Fruit fly (Drosophila melanogaster) whole organism, embryonic: Measurements from ENCODE around the gene Cip4.

ENCODE experiments used
- Blimp-1 ChIP-seq: fragments of 200-800 bp; sonication (Bioruptor generic); optimal IDR thresholded peaks from 3 replicates; lab custom pipeline; 2018; ENCODE audit warnings: missing biosample characterization, missing genetic modification characterization, mild to moderate bottlenecking, moderate library complexity, missing genetic modification reagents
- CG10209 ChIP-seq: fragments of 200-800 bp; sonication (Bioruptor generic); optimal IDR thresholded peaks from 3 replicates; lab custom pipeline; 2017; ENCODE audit warnings: missing biosample characterization, mild to moderate bottlenecking, missing genetic modification characterization, missing genetic modification reagents
- CG10959 ChIP-seq: fragments of 200-800 bp; sonication (Bioruptor generic); IDR thresholded peaks from 2 replicates; pipeline ENCODE4 v1.3.6; 2022; ENCODE audit warnings: missing biosample characterization, missing genetic modification characterization
- CG11456 ChIP-seq: fragments of 200-800 bp; sonication (Bioruptor generic); IDR thresholded peaks from 3 replicates; pipeline ENCODE4 v1.3.6; 2022; ENCODE audit warnings: missing biosample characterization, missing genetic modification characterization
- CG11696 ChIP-seq: fragments of 200-800 bp; sonication (Bioruptor generic); IDR thresholded peaks from 2 replicates; pipeline ENCODE4 v1.3.6; 2022; ENCODE audit warnings: missing biosample characterization, missing genetic modification characterization
- CG1233 ChIP-seq: fragments of 200-800 bp; sonication (Bioruptor generic); optimal IDR thresholded peaks from 4 replicates; lab custom pipeline; 2018; ENCODE audit warnings: missing biosample characterization, mild to moderate bottlenecking, missing genetic modification characterization
- CG14014 ChIP-seq: fragments of 200-800 bp; sonication (Bioruptor generic); IDR thresholded peaks from 2 replicates; pipeline ENCODE4 v1.3.6; 2022; ENCODE audit warnings: missing biosample characterization, missing genetic modification characterization
- CG14441 ChIP-seq: fragments of 200-800 bp; sonication (Bioruptor generic); IDR thresholded peaks from 2 replicates; pipeline ENCODE4 v1.3.6; 2022; ENCODE audit warnings: missing biosample characterization, missing genetic modification characterization
- CG17186 ChIP-seq: fragments of 200-800 bp; sonication (Bioruptor generic); optimal IDR thresholded peaks from 3 replicates; lab custom pipeline; 2017; ENCODE audit warnings: missing biosample characterization, missing genetic modification reagents, missing genetic modification characterization
- CG17802 ChIP-seq: fragments of 200-800 bp; sonication (Bioruptor generic); optimal IDR thresholded peaks from 2 replicates; lab custom pipeline; 2018; ENCODE audit warnings: missing biosample characterization, mild to moderate bottlenecking, missing genetic modification characterization, moderate library complexity
- CG3281 ChIP-seq: fragments of 200-800 bp; sonication (Bioruptor generic); optimal IDR thresholded peaks from 3 replicates; lab custom pipeline; 2017; ENCODE audit warnings: missing biosample characterization, mild to moderate bottlenecking, missing genetic modification characterization
- CG34224 ChIP-seq: fragments of 200-800 bp; sonication (Bioruptor generic); IDR thresholded peaks from 3 replicates; pipeline ENCODE4 v1.3.6; 2022; ENCODE audit warnings: missing biosample characterization, missing genetic modification characterization; ENCODE audit not compliant: partially characterized antibody
- CG3838 ChIP-seq: fragments of 200-800 bp; sonication (Bioruptor generic); optimal IDR thresholded peaks from 3 replicates; lab custom pipeline; 2016; ENCODE audit warnings: missing biosample characterization, missing genetic modification characterization
- CG3847 ChIP-seq: fragments of 200-800 bp; sonication (Bioruptor generic); IDR thresholded peaks from 2 replicates; pipeline ENCODE4 v1.3.6; 2022; ENCODE audit warnings: missing biosample characterization, missing genetic modification characterization
- CG6791 ChIP-seq: fragments of 200-800 bp; sonication (Bioruptor generic); IDR thresholded peaks from 3 replicates; pipeline ENCODE4 v1.3.6; 2022; ENCODE audit warnings: missing biosample characterization, missing genetic modification characterization; ENCODE audit not compliant: partially characterized antibody
- CG6854 ChIP-seq: fragments of 200-800 bp; sonication (Bioruptor generic); optimal IDR thresholded peaks from 3 replicates; lab custom pipeline; 2017; ENCODE audit warnings: missing biosample characterization, mild to moderate bottlenecking, missing genetic modification characterization
- CG7928 ChIP-seq: fragments of 200-800 bp; sonication (Bioruptor generic); optimal IDR thresholded peaks from 2 replicates; lab custom pipeline; 2017; ENCODE audit warnings: missing biosample characterization, mild to moderate bottlenecking, missing genetic modification characterization
- CG9797 ChIP-seq: fragments of 200-800 bp; sonication (Bioruptor generic); optimal IDR thresholded peaks from 3 replicates; lab custom pipeline; 2018; ENCODE audit warnings: missing biosample characterization, mild to moderate bottlenecking, missing genetic modification characterization
- CG9817 ChIP-seq: fragments of 200-800 bp; sonication (Bioruptor generic); optimal IDR thresholded peaks from 2 replicates; lab custom pipeline; 2018; ENCODE audit warnings: missing biosample characterization, mild to moderate bottlenecking, missing genetic modification characterization, moderate library complexity
- CG9876 ChIP-seq: fragments of 200-800 bp; sonication (Bioruptor generic); optimal IDR thresholded peaks from 2 replicates; lab custom pipeline; 2016; ENCODE audit warnings: missing biosample characterization, missing genetic modification characterization
- Eip74EF ChIP-seq, 2 experiments: fragments of 200-800 bp in 1 of 2; fragments of >200 bp in 1 of 2; sonication (Bioruptor generic) in 1 of 2; optimal IDR thresholded peaks; 2 replicates each; lab custom pipeline; 2017 to 2019; ENCODE audit warnings: missing biosample characterization in 2 of 2, missing genetic modification characterization in 2 of 2, mild to moderate bottlenecking in 1 of 2, moderate library complexity in 1 of 2
- Ets97D ChIP-seq: fragments of 200-800 bp; sonication (Bioruptor generic); optimal IDR thresholded peaks from 3 replicates; lab custom pipeline; 2016; ENCODE audit warnings: missing biosample characterization, missing genetic modification characterization
- HLH54F ChIP-seq: fragments of 200-800 bp; sonication (Bioruptor generic); optimal IDR thresholded peaks from 3 replicates; lab custom pipeline; 2016; ENCODE audit warnings: missing biosample characterization, missing genetic modification characterization
- Hey ChIP-seq: fragments of 200-800 bp; sonication (Bioruptor generic); optimal IDR thresholded peaks from 3 replicates; lab custom pipeline; 2018; ENCODE audit warnings: missing biosample characterization, mild to moderate bottlenecking, missing genetic modification characterization
- Hr3 ChIP-seq: fragments of 200-800 bp; sonication (Bioruptor generic); optimal IDR thresholded peaks from 3 replicates; lab custom pipeline; 2016; ENCODE audit warnings: missing biosample characterization, missing genetic modification characterization
- Hr39 ChIP-seq: fragments of >200 bp; optimal IDR thresholded peaks from 2 replicates; lab custom pipeline; 2017
- Jarid2 ChIP-seq: fragments of 200-800 bp; sonication (Bioruptor generic); optimal IDR thresholded peaks from 3 replicates; lab custom pipeline; 2017; ENCODE audit warnings: mild to moderate bottlenecking, missing biosample characterization, missing genetic modification reagents, missing genetic modification characterization
- MTF-1 ChIP-seq: fragments of 200-800 bp; sonication (Bioruptor generic); optimal IDR thresholded peaks from 2 replicates; lab custom pipeline; 2018; ENCODE audit warnings: missing biosample characterization, mild to moderate bottlenecking, missing genetic modification characterization, borderline replicate concordance
- Opbp ChIP-seq: fragments of 200-800 bp; sonication (Bioruptor generic); IDR thresholded peaks from 3 replicates; pipeline ENCODE4 v1.3.6; 2022; ENCODE audit warnings: missing biosample characterization, missing genetic modification characterization; ENCODE audit not compliant: partially characterized antibody
- Optix ChIP-seq: fragments of 200-800 bp; sonication (Bioruptor generic); IDR thresholded peaks from 3 replicates; pipeline ENCODE4 v1.3.6; 2022; ENCODE audit warnings: missing biosample characterization, missing genetic modification characterization
- Ravus ChIP-seq: fragments of 200-800 bp; sonication (Bioruptor generic); IDR thresholded peaks from 2 replicates; pipeline ENCODE4 v1.3.6; 2022; ENCODE audit warnings: missing biosample characterization, missing genetic modification characterization
- Rfx ChIP-seq: fragments of 200-800 bp; sonication (Bioruptor generic); IDR thresholded peaks from 2 replicates; pipeline ENCODE4 v1.3.6; 2022; ENCODE audit warnings: missing biosample characterization, missing genetic modification characterization
- Sox100B ChIP-seq: fragments of 200-800 bp; sonication (Bioruptor generic); optimal IDR thresholded peaks from 3 replicates; lab custom pipeline; 2018; ENCODE audit warnings: missing biosample characterization, mild to moderate bottlenecking, missing genetic modification characterization
- ac ChIP-seq: fragments of 200-800 bp; sonication (Bioruptor generic); optimal IDR thresholded peaks from 3 replicates; lab custom pipeline; 2017; ENCODE audit warnings: missing biosample characterization, mild to moderate bottlenecking, missing genetic modification characterization
- ara ChIP-seq: fragments of 200-800 bp; sonication (Bioruptor generic); IDR thresholded peaks from 2 replicates; pipeline ENCODE4 v1.3.6; 2022; ENCODE audit warnings: missing biosample characterization, missing genetic modification characterization
- br ChIP-seq: fragments of >200 bp; optimal IDR thresholded peaks from 2 replicates; lab custom pipeline; 2017
- cad ChIP-seq: fragments of >200 bp; optimal IDR thresholded peaks from 2 replicates; lab custom pipeline; 2017; ENCODE audit warnings: missing biosample characterization, missing genetic modification characterization
- dan ChIP-seq: fragments of 200-800 bp; sonication (Bioruptor generic); IDR thresholded peaks from 2 replicates; pipeline ENCODE4 v1.3.6; 2022; ENCODE audit warnings: missing biosample characterization, missing genetic modification characterization
- fd3F ChIP-seq: fragments of 200-800 bp; sonication (Bioruptor generic); optimal IDR thresholded peaks from 2 replicates; lab custom pipeline; 2018; ENCODE audit warnings: missing biosample characterization, mild to moderate bottlenecking, missing genetic modification characterization, moderate library complexity
- gt ChIP-seq: fragments of 200-800 bp; sonication (Bioruptor generic); IDR thresholded peaks from 2 replicates; pipeline ENCODE4 v1.3.6; 2022; ENCODE audit warnings: missing biosample characterization, missing genetic modification characterization
- knrl ChIP-seq: fragments of 200-800 bp; sonication (Bioruptor generic); IDR thresholded peaks from 3 replicates; pipeline ENCODE4 v1.3.6; 2022; ENCODE audit warnings: missing biosample characterization, missing genetic modification characterization; ENCODE audit not compliant: partially characterized antibody
- lov ChIP-seq, 2 experiments: fragments of 200-800 bp in 1 of 2; fragments of >200 bp in 1 of 2; sonication (Bioruptor generic) in 1 of 2; IDR thresholded peaks in 1 of 2; optimal IDR thresholded peaks in 1 of 2; 2 replicates in 1 of 2; 3 replicates in 1 of 2; pipeline versions ENCODE4 v1.3.6 to Lab custom; 2017 to 2022; ENCODE audit warnings: missing biosample characterization in 1 of 2, missing genetic modification characterization in 1 of 2
- prd ChIP-seq, 3 experiments: fragments of >200 bp in 2 of 3; fragments of 200-800 bp in 1 of 3; sonication (Bioruptor generic) in 1 of 3; optimal IDR thresholded peaks in 2 of 3; IDR thresholded peaks in 1 of 3; 2 replicates in 2 of 3; 3 replicates in 1 of 3; pipeline versions ENCODE4 v1.3.6 to Lab custom; 2017 to 2022; ENCODE audit warnings: missing biosample characterization in 1 of 3, missing genetic modification characterization in 1 of 3
- rib ChIP-seq: fragments of 200-800 bp; sonication (Bioruptor generic); IDR thresholded peaks from 2 replicates; pipeline ENCODE4 v1.3.6; 2022; ENCODE audit warnings: missing biosample characterization, missing genetic modification characterization
- row ChIP-seq: fragments of 200-800 bp; sonication (Bioruptor generic); IDR thresholded peaks from 3 replicates; pipeline ENCODE4 v1.3.6; 2022; ENCODE audit warnings: missing biosample characterization, missing genetic modification characterization
- sisA ChIP-seq: fragments of 200-800 bp; sonication (Bioruptor generic); IDR thresholded peaks from 2 replicates; pipeline ENCODE4 v1.3.6; 2022; ENCODE audit warnings: missing biosample characterization, missing genetic modification characterization
- unpg ChIP-seq: fragments of 200-800 bp; sonication (Bioruptor generic); optimal IDR thresholded peaks from 3 replicates; lab custom pipeline; 2018; ENCODE audit warnings: missing biosample characterization, mild to moderate bottlenecking, missing genetic modification characterization, moderate library complexity

The Cip4 gene

DNA sequence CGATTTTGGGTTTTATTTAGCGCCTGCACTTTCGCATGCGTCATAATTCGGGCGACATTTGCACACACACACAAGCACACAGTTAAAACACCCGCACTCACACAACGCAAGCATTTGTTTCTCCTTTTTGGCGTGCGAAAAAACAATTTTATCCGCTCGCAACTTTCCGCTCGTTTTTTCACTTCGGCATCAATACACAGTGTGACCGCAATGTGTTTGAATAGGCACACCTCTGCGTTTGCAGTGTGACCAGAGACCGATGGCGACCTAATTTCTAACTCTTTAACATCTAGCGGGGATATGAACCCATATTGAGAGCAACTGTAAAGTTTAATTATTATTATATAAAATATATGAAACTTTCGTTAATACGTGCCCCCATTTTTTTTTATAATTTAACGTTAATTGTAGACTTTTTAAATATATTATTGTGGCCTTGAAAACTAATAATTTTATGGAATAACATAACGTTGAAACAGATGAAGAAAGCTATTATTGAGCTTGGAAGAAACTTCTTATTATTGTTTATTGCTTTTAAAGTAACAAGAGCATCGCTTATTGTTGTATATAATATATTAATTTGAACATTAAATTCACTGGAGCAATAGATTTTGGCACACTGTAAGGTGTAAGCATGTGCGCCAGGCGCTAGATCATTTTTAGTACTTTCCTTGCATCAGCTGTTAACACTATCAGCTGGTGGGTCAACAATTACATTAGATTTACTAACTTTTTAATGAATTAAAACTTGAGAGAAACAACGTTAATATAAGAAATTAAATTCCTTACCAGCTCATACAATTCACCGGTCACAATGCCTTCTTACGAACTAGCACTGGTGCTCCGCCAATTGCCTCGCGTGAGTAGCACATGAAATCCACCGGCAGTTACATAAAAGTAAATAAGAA lies at the start of gene Cip4, which contains the start of gene mRpS6 (continued):
- TF ChIP-seq row (GFP tag; lab: Robert Waterston, UW) (peak; percentile 89), CG9797 (GFP tag; lab: Kevin White, UChicago) (peak; percentile 79), ac (GFP tag; lab: Kevin White, UChicago) (peak; percentile 28), Jarid2 (GFP tag; lab: Kevin White, UChicago) (peak; percentile 90), CG3281 (GFP tag; lab: Kevin White, UChicago) (peak; percentile 6), Rfx (peak; percentile 83), CG3847 (GFP tag; lab: Robert Waterston, UW) (peak; percentile 82), Hey (tag; lab: Kevin White, UChicago) (no peak), CG11456 (GFP tag; lab: Robert Waterston, UW) (peak; percentile 85), CG9876 (GFP tag; lab: Kevin White, UChicago) (no peak), Blimp-1 (no peak), HLH54F (peak; percentile 39), CG14014 (GFP tag; lab: Robert Waterston, UW) (peak; percentile 93), CG9817 (tag; lab: Kevin White, UChicago) (peak; percentile 86), CG11696 (no peak), Eip74EF (GFP tag; optimal IDR thresholded peaks at IDR 0.05; lab: Kevin White, UChicago) (no peak), CG14441 (peak; percentile 79), lov (optimal IDR thresholded peaks at IDR 0.05; lab: Kevin White, UChicago) (no peak), lov (GFP tag; IDR thresholded peaks at IDR 0.05; lab: Robert Waterston, UW) (peak; percentile 65; the same call in 2 of the 3 replicates), CG10209 (GFP tag; lab: Kevin White, UChicago) (peak; percentile 84), CG3838 (GFP tag; lab: Kevin White, UChicago) (peak; percentile 25), Sox100B (peak; percentile 27), gt (GFP tag; lab: Robert Waterston, UW) (no peak), Hr3 (GFP tag; lab: Kevin White, UChicago) (peak; percentile 95), CG17186 (GFP tag; lab: Kevin White, UChicago) (no peak), cad (GFP tag; lab: Kevin White, UChicago) (no peak), Hr39 (lab: Kevin White, UChicago) (no peak), MTF-1 (GFP tag; lab: Kevin White, UChicago) (peak; percentile 14), unpg (GFP tag; lab: Kevin White, UChicago) (peak; percentile 86), Ravus (GFP tag; lab: Robert Waterston, UW) (no peak; the same call in 1 of the 2 replicates), CG17802 (no peak), knrl (GFP tag; lab: Robert Waterston, UW) (no peak), Optix (peak; percentile 63; the same call in 2 of the 3 replicates), CG6854 (GFP tag; lab: Kevin White, UChicago) (no peak), sisA (GFP tag; lab: Robert Waterston, UW) (peak; percentile 77), br (lab: Kevin White, UChicago) (no peak), prd (optimal IDR thresholded peaks at IDR 0.05; lab: Kevin White, UChicago) (no peak), prd (GFP tag; IDR thresholded peaks at IDR 0.05; lab: Robert Waterston, UW) (peak; percentile 76), rib (peak; percentile 53), Opbp (peak; percentile 12; the same call in 1 of the 3 replicates), CG10959 (GFP tag; lab: Robert Waterston, UW) (no peak), dan (GFP tag; lab: Robert Waterston, UW) (no peak), fd3F (GFP tag; lab: Kevin White, UChicago) (peak; percentile 81), ara (GFP tag; lab: Robert Waterston, UW) (peak; percentile 48; the same call in 1 of the 2 replicates), CG1233 (GFP tag; lab: Kevin White, UChicago) (peak; percentile 84), CG34224 (no peak; the same call in 2 of the 3 replicates), CG6791 (GFP tag; lab: Robert Waterston, UW) (peak; percentile 46; the same call in 2 of the 3 replicates), Ets97D (GFP tag; lab: Kevin White, UChicago) (peak; percentile 36), CG7928 (GFP tag; lab: Kevin White, UChicago) (no peak)
